Fruit fly (Drosophila melanogaster) whole organism, embryonic: Measurements from ENCODE around the gene BOD1.

Source experiments
- CG10565 ChIP-seq: fragments of 200-800 bp; sonication (Bioruptor generic); optimal IDR thresholded peaks from 3 replicates; lab custom pipeline; 2016; ENCODE audit warnings: missing biosample characterization, mild to moderate bottlenecking, missing genetic modification characterization
- CG11504 ChIP-seq: fragments of 200-800 bp; sonication (Bioruptor generic); optimal IDR thresholded peaks from 3 replicates; lab custom pipeline; 2019; ENCODE audit warnings: missing biosample characterization, mild to moderate bottlenecking, missing genetic modification characterization, moderate library complexity
- CG11560 ChIP-seq: fragments of 200-800 bp; sonication (Bioruptor generic); IDR thresholded peaks from 3 replicates; pipeline ENCODE4 v1.3.6; 2022; ENCODE audit warnings: missing biosample characterization, missing genetic modification characterization
- CG1529 ChIP-seq: fragments of 200-800 bp; sonication (Bioruptor generic); optimal IDR thresholded peaks from 3 replicates; lab custom pipeline; 2018; ENCODE audit warnings: missing biosample characterization, missing genetic modification characterization
- CG18011 ChIP-seq: fragments of 200-800 bp; sonication (Bioruptor generic); optimal IDR thresholded peaks from 2 replicates; lab custom pipeline; 2017; ENCODE audit warnings: missing biosample characterization, missing genetic modification characterization, mild to moderate bottlenecking, moderate library complexity, missing genotype
- CG18599 ChIP-seq: fragments of 200-800 bp; sonication (Bioruptor generic); optimal IDR thresholded peaks from 3 replicates; lab custom pipeline; 2017; ENCODE audit warnings: missing biosample characterization, missing genetic modification characterization, mild to moderate bottlenecking, moderate library complexity, missing genetic modification reagents
- CG2889 ChIP-seq: fragments of 200-800 bp; sonication (Bioruptor generic); IDR thresholded peaks from 3 replicates; pipeline ENCODE4 v1.3.6; 2022; ENCODE audit warnings: missing biosample characterization, missing genetic modification characterization
- CG30403 ChIP-seq: fragments of 200-800 bp; sonication (Bioruptor generic); optimal IDR thresholded peaks from 3 replicates; lab custom pipeline; 2016; ENCODE audit warnings: missing biosample characterization, missing genetic modification characterization
- CG3407 ChIP-seq: fragments of 200-800 bp; sonication (Bioruptor generic); optimal IDR thresholded peaks from 2 replicates; lab custom pipeline; 2018; ENCODE audit warnings: missing biosample characterization, mild to moderate bottlenecking, missing genetic modification characterization
- CG34376 ChIP-seq: fragments of 200-800 bp; sonication (Bioruptor generic); optimal IDR thresholded peaks from 2 replicates; lab custom pipeline; 2018; ENCODE audit warnings: missing biosample characterization, mild to moderate bottlenecking, missing genetic modification characterization
- CG6272 ChIP-seq: fragments of 200-800 bp; sonication (Bioruptor generic); IDR thresholded peaks from 2 replicates; pipeline ENCODE4 v1.3.6; 2022; ENCODE audit warnings: missing biosample characterization, missing genetic modification characterization
- CG6654 ChIP-seq: fragments of 200-800 bp; sonication (Bioruptor generic); optimal IDR thresholded peaks from 2 replicates; lab custom pipeline; 2017; ENCODE audit warnings: missing biosample characterization, mild to moderate bottlenecking, missing genetic modification characterization
- CG7271 ChIP-seq: fragments of 200-800 bp; sonication (Bioruptor generic); optimal IDR thresholded peaks from 2 replicates; lab custom pipeline; 2018; ENCODE audit warnings: missing biosample characterization, mild to moderate bottlenecking, missing genetic modification characterization, moderate library complexity
- CG7556 ChIP-seq: fragments of 200-800 bp; sonication (Bioruptor generic); optimal IDR thresholded peaks from 2 replicates; lab custom pipeline; 2017; ENCODE audit warnings: missing biosample characterization, mild to moderate bottlenecking, missing genetic modification characterization
- CG8944 ChIP-seq: fragments of 200-800 bp; sonication (Bioruptor generic); optimal IDR thresholded peaks from 3 replicates; lab custom pipeline; 2016; ENCODE audit warnings: missing biosample characterization, missing genetic modification characterization
- CG9215 ChIP-seq: fragments of 200-800 bp; sonication (Bioruptor generic); IDR thresholded peaks from 2 replicates; pipeline ENCODE4 v1.3.6; 2022; ENCODE audit warnings: missing biosample characterization, missing genetic modification characterization
- CG9609 ChIP-seq: fragments of 200-800 bp; sonication (Bioruptor generic); optimal IDR thresholded peaks from 3 replicates; lab custom pipeline; 2016; ENCODE audit warnings: missing biosample characterization, missing genetic modification characterization
- CG9727 ChIP-seq: fragments of 200-800 bp; sonication (Bioruptor generic); optimal IDR thresholded peaks from 3 replicates; lab custom pipeline; 2017; ENCODE audit warnings: missing biosample characterization, mild to moderate bottlenecking, missing genetic modification characterization
- CrebB ChIP-seq: fragments of 200-800 bp; sonication (Bioruptor generic); optimal IDR thresholded peaks from 3 replicates; lab custom pipeline; 2018; ENCODE audit warnings: missing biosample characterization, mild to moderate bottlenecking, missing genetic modification characterization
- E2f2 ChIP-seq: fragments of 200-800 bp; sonication (Bioruptor generic); IDR thresholded peaks from 2 replicates; pipeline ENCODE4 v1.3.6; 2022; ENCODE audit warnings: missing biosample characterization, missing genetic modification characterization
- ERR ChIP-seq: fragments of 200-800 bp; sonication (Bioruptor generic); optimal IDR thresholded peaks from 2 replicates; lab custom pipeline; 2016; ENCODE audit warnings: missing biosample characterization, missing genetic modification characterization
- GATAe ChIP-seq: fragments of 200-800 bp; sonication (Bioruptor generic); conservative IDR thresholded peaks from 2 replicates; pipeline ENCODE4 v1.3.6; 2022; ENCODE audit warnings: missing biosample characterization, missing genetic modification characterization
- HHEX ChIP-seq: fragments of 200-800 bp; sonication (Bioruptor generic); optimal IDR thresholded peaks from 3 replicates; lab custom pipeline; 2017; ENCODE audit warnings: missing biosample characterization, mild to moderate bottlenecking, missing genetic modification characterization, missing genetic modification reagents
- Hr78 ChIP-seq, 2 experiments: fragments of 200-800 bp in 1 of 2; fragments of >200 bp in 1 of 2; sonication (Bioruptor generic) in 1 of 2; optimal IDR thresholded peaks; 2 replicates each; lab custom pipeline; 2017 to 2019; ENCODE audit warnings: missing biosample characterization in 2 of 2, missing genetic modification characterization in 2 of 2, mild to moderate bottlenecking in 1 of 2, moderate library complexity in 1 of 2
- Lim3 ChIP-seq: fragments of 200-800 bp; sonication (Bioruptor generic); IDR thresholded peaks from 2 replicates; pipeline ENCODE4 v1.3.6; 2022; ENCODE audit warnings: missing biosample characterization, missing genetic modification characterization
- MBD-R2 ChIP-seq: fragments of 200-800 bp; sonication (Bioruptor generic); IDR thresholded peaks from 2 replicates; pipeline ENCODE4 v1.3.6; 2022; ENCODE audit warnings: missing biosample characterization, missing genetic modification characterization
- Nf-YA ChIP-seq: fragments of 200-800 bp; sonication (Bioruptor generic); IDR thresholded peaks from 2 replicates; pipeline ENCODE4 v1.3.6; 2022; ENCODE audit warnings: missing biosample characterization, missing genetic modification characterization
- Nf-YB ChIP-seq: fragments of 200-800 bp; sonication (Bioruptor generic); optimal IDR thresholded peaks from 3 replicates; lab custom pipeline; 2019; ENCODE audit warnings: missing biosample characterization, mild to moderate bottlenecking, missing genetic modification characterization, moderate library complexity
- Oaz ChIP-seq: fragments of 200-800 bp; sonication (Bioruptor generic); IDR thresholded peaks from 2 replicates; pipeline ENCODE4 v1.3.6; 2022; ENCODE audit warnings: missing biosample characterization, missing genetic modification characterization
- Trl ChIP-seq, 3 experiments: fragments of >200 bp in 2 of 3; fragments of 200-800 bp in 1 of 3; sonication (Bioruptor generic) in 1 of 3; optimal IDR thresholded peaks; 2 replicates in 1 of 3; 3 replicates in 2 of 3; lab custom pipeline; 2016 to 2017; ENCODE audit warnings: missing biosample characterization in 1 of 3, missing genetic modification characterization in 1 of 3
- amos ChIP-seq: fragments of 200-800 bp; sonication (Bioruptor generic); IDR thresholded peaks from 2 replicates; pipeline ENCODE4 v1.3.6; 2022; ENCODE audit warnings: missing biosample characterization, missing genetic modification characterization; ENCODE audit not compliant: partially characterized antibody
- bsh ChIP-seq, 2 experiments: fragments of 200-800 bp; sonication (Bioruptor generic); optimal IDR thresholded peaks; 2 replicates each; lab custom pipeline; 2017 to 2018; ENCODE audit warnings: mild to moderate bottlenecking in 2 of 2, missing biosample characterization in 2 of 2, missing genetic modification characterization in 2 of 2, moderate library complexity in 1 of 2
- chm ChIP-seq: fragments of 200-800 bp; sonication (Bioruptor generic); IDR thresholded peaks from 2 replicates; pipeline ENCODE4 v1.3.6; 2022; ENCODE audit warnings: missing biosample characterization, missing genetic modification characterization
- crol ChIP-seq: fragments of 200-800 bp; sonication (Bioruptor generic); IDR thresholded peaks from 2 replicates; pipeline ENCODE4 v1.3.6; 2022; ENCODE audit warnings: missing biosample characterization, missing genetic modification characterization
- dimm ChIP-seq: fragments of 200-800 bp; sonication (Bioruptor generic); IDR thresholded peaks from 2 replicates; pipeline ENCODE4 v1.3.6; 2022; ENCODE audit warnings: missing biosample characterization, missing genetic modification characterization
- dm ChIP-seq: fragments of 200-800 bp; sonication (Bioruptor generic); optimal IDR thresholded peaks from 3 replicates; lab custom pipeline; 2016; ENCODE audit warnings: missing biosample characterization, missing genetic modification characterization
- fd64A ChIP-seq: fragments of 200-800 bp; sonication (Bioruptor generic); optimal IDR thresholded peaks from 3 replicates; lab custom pipeline; 2018; ENCODE audit warnings: missing biosample characterization, mild to moderate bottlenecking, missing genetic modification characterization
- gsb ChIP-seq: fragments of 200-800 bp; sonication (Bioruptor generic); IDR thresholded peaks from 2 replicates; pipeline ENCODE4 v1.3.6; 2022; ENCODE audit warnings: missing biosample characterization, missing genetic modification characterization
- hbn ChIP-seq: fragments of 200-800 bp; sonication (Bioruptor generic); IDR thresholded peaks from 2 replicates; pipeline ENCODE4 v1.3.6; 2022; ENCODE audit warnings: missing biosample characterization, missing genetic modification characterization; ENCODE audit not compliant: partially characterized antibody
- kni ChIP-seq: fragments of 200-800 bp; sonication (Bioruptor generic); optimal IDR thresholded peaks from 3 replicates; lab custom pipeline; 2017; ENCODE audit warnings: mild to moderate bottlenecking, missing biosample characterization, missing genetic modification reagents, missing genetic modification characterization
- lilli ChIP-seq: fragments of 200-800 bp; sonication (Bioruptor generic); optimal IDR thresholded peaks from 3 replicates; lab custom pipeline; 2016; ENCODE audit warnings: missing biosample characterization, missing genetic modification characterization
- maf-S ChIP-seq: fragments of 200-800 bp; sonication (Bioruptor generic); optimal IDR thresholded peaks from 2 replicates; lab custom pipeline; 2016; ENCODE audit warnings: missing biosample characterization, missing genetic modification characterization
- nerfin-1 ChIP-seq: fragments of 200-800 bp; sonication (Bioruptor generic); optimal IDR thresholded peaks from 3 replicates; lab custom pipeline; 2019; ENCODE audit warnings: missing biosample characterization, mild to moderate bottlenecking, missing genetic modification characterization, moderate library complexity
- repo ChIP-seq: fragments of 200-800 bp; sonication (Bioruptor generic); optimal IDR thresholded peaks from 2 replicates; lab custom pipeline; 2016; ENCODE audit warnings: missing biosample characterization, missing genetic modification characterization
- run ChIP-seq: fragments of 200-800 bp; sonication (Bioruptor generic); optimal IDR thresholded peaks from 3 replicates; lab custom pipeline; 2018; ENCODE audit warnings: missing biosample characterization, mild to moderate bottlenecking, missing genetic modification characterization
- sug ChIP-seq: fragments of 200-800 bp; optimal IDR thresholded peaks from 2 replicates; lab custom pipeline; 2019; ENCODE audit warnings: missing biosample characterization, mild to moderate bottlenecking, missing genetic modification characterization, moderate library complexity
- tap ChIP-seq: fragments of 200-800 bp; optimal IDR thresholded peaks from 3 replicates; lab custom pipeline; 2019; ENCODE audit warnings: missing biosample characterization, mild to moderate bottlenecking, missing genetic modification characterization, moderate library complexity
- vfl ChIP-seq: fragments of 200-800 bp; sonication (Bioruptor generic); optimal IDR thresholded peaks from 2 replicates; lab custom pipeline; 2016; ENCODE audit warnings: missing biosample characterization, missing genetic modification characterization
- vnd ChIP-seq: fragments of 200-800 bp; sonication (Bioruptor generic); IDR thresholded peaks from 3 replicates; pipeline ENCODE4 v1.3.6; 2022; ENCODE audit warnings: missing biosample characterization, missing genetic modification characterization; ENCODE audit not compliant: partially characterized antibody
- yki ChIP-seq: fragments of >200 bp; optimal IDR thresholded peaks from 3 replicates; lab custom pipeline; 2018
- zfh1 ChIP-seq: fragments of 200-800 bp; sonication (Bioruptor generic); IDR thresholded peaks from 3 replicates; pipeline ENCODE4 v1.3.6; 2022; ENCODE audit warnings: missing biosample characterization, missing genetic modification characterization

BOD1 gene

DNA sequence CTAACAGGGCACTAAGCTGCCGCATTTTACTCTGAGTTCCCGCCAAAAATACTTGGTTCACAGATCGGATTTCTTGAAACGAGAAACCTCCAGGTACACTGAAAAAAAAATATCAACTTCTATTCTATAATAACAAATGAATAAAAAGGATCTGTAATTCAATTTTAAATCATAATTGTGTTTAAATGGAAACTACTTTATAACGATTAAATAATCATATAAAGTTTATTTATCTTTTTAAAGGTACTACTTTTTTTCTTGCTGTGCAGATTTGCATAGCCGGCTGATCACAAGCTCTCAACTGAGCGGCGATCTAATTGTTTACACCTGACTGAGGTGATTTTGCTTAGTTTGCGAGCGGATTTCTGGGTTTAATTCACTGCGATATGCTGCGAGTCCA is 49.3 kb downstream of the BOD1 start (continued):
- no peak for TF ChIP-seq vnd (GFP tag; lab: Robert Waterston, UW)
- no peak; the same call in 1 of the 2 replicates for TF ChIP-seq GATAe (GFP tag; lab: Robert Waterston, UW)
- TF ChIP-seq CrebB (tag; lab: Kevin White, UChicago), result peak; percentile 5
- no peak for TF ChIP-seq Trl (optimal IDR thresholded peaks at IDR 0.05; lab: Kevin White, UChicago)
- TF ChIP-seq Trl (GFP tag; optimal IDR thresholded peaks at IDR 0.05; lab: Kevin White, UChicago), result no peak
- no peak for TF ChIP-seq crol (GFP tag; lab: Robert Waterston, UW)
- TF ChIP-seq vfl (GFP tag; lab: Kevin White, UChicago), result no peak
- no peak for TF ChIP-seq chm
- TF ChIP-seq CG18599 (GFP tag; lab: Kevin White, UChicago), result peak; percentile 44
- peak; percentile 51 for TF ChIP-seq Oaz (GFP tag; lab: Robert Waterston, UW)
- peak; percentile 43 for TF ChIP-seq CG6654 (GFP tag; lab: Kevin White, UChicago)
- TF ChIP-seq CG6272 (GFP tag; lab: Robert Waterston, UW), result peak; percentile 44; the same call in 1 of the 2 replicates
- no peak for TF ChIP-seq CG3407
- TF ChIP-seq sug (tag; lab: Kevin White, UChicago), result peak; percentile 41
- no peak for TF ChIP-seq maf-S (GFP tag; lab: Kevin White, UChicago)
- no peak for TF ChIP-seq Lim3 (GFP tag; lab: Robert Waterston, UW)
- peak; percentile 67 for TF ChIP-seq CG7556
- TF ChIP-seq yki, result no peak
- TF ChIP-seq Hr78 (GFP tag; optimal IDR thresholded peaks at IDR 0.05; lab: Kevin White, UChicago), result no peak
- TF ChIP-seq amos (GFP tag; lab: Robert Waterston, UW), result no peak
- no peak for TF ChIP-seq ERR (GFP tag; lab: Kevin White, UChicago)
- TF ChIP-seq CG9609 (GFP tag; lab: Kevin White, UChicago), result no peak
- TF ChIP-seq E2f2 (GFP tag; lab: Robert Waterston, UW), result peak; percentile 56; the same call in 1 of the 2 replicates
- peak; percentile 58 for TF ChIP-seq Nf-YB
- peak; percentile 62 for TF ChIP-seq lilli (GFP tag; lab: Kevin White, UChicago)
- TF ChIP-seq repo, result no peak
- no peak for TF ChIP-seq CG7271 (tag; lab: Kevin White, UChicago)
- TF ChIP-seq Nf-YA (GFP tag; lab: Robert Waterston, UW), result peak; percentile 56
- TF ChIP-seq zfh1 (GFP tag; lab: Robert Waterston, UW), result no peak
- TF ChIP-seq CG11560, result no peak
- TF ChIP-seq tap, result peak; percentile 40
- TF ChIP-seq dimm (GFP tag; lab: Robert Waterston, UW), result no peak
- peak; percentile 62 for TF ChIP-seq CG9727
- TF ChIP-seq CG8944 (GFP tag; lab: Kevin White, UChicago), result no peak
- TF ChIP-seq kni (GFP tag; lab: Kevin White, UChicago), result no peak
- TF ChIP-seq run, result no peak
- no peak for TF ChIP-seq hbn
- TF ChIP-seq bsh (GFP tag; optimal IDR thresholded peaks at IDR 0.05; lab: Kevin White, UChicago), result peak in 1 of 2 experiments; percentile 74
- TF ChIP-seq nerfin-1 (tag; lab: Kevin White, UChicago), result peak; percentile 10
- TF ChIP-seq fd64A, result no peak
- TF ChIP-seq CG11504 (tag; lab: Kevin White, UChicago), result peak; percentile 79
- peak; percentile 73 for TF ChIP-seq CG9215 (GFP tag; lab: Robert Waterston, UW)
- TF ChIP-seq CG18011 (GFP tag; lab: Kevin White, UChicago), result peak; percentile 57
- TF ChIP-seq CG10565 (GFP tag; lab: Kevin White, UChicago), result no peak
- TF ChIP-seq HHEX (GFP tag; lab: Kevin White, UChicago), result peak; percentile 59
- TF ChIP-seq dm, result no peak
- no peak for TF ChIP-seq CG34376 (GFP tag; lab: Kevin White, UChicago)
- TF ChIP-seq CG30403 (GFP tag; lab: Kevin White, UChicago), result peak; percentile 77
- peak; percentile 62; the same call in 2 of the 3 replicates for TF ChIP-seq CG2889
- peak; percentile 50 for TF ChIP-seq gsb (GFP tag; lab: Robert Waterston, UW)
- peak; percentile 38; the same call in 1 of the 2 replicates for TF ChIP-seq MBD-R2 (GFP tag; lab: Robert Waterston, UW)
- TF ChIP-seq CG1529 (GFP tag; lab: Kevin White, UChicago), result peak; percentile 45
